Fruit fly (Drosophila melanogaster): ENCODE measurements around the gene PGRP-SB2.

DNA sequence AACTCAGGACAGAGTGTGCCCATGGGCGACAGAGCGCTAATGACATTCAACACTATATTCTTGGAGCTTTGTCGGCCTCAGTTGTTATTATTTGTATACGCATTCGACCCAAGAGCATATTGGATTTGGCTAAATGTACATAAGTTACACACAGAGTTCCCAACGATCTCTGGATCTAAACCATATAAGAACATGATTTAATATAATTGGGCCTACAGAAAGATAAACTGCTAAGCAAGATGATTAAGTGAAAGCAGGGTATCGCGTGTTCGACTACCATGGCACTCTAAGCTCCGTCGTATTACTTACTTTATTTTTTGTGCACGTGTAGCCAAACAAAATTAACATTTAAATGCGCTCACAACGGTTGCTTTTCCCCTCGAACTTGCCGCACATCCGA lies 33.9 kb downstream of the PGRP-SB2 start:
- no peak for TF ChIP-seq Myc (optimal IDR thresholded peaks at IDR 0.05)
- TF ChIP-seq h (optimal IDR thresholded peaks at IDR 0.05), result no peak

All from Kc167 (cell line).